Worm (Caenorhabditis elegans): ENCODE measurements around the gene acr-15.

DNA sequence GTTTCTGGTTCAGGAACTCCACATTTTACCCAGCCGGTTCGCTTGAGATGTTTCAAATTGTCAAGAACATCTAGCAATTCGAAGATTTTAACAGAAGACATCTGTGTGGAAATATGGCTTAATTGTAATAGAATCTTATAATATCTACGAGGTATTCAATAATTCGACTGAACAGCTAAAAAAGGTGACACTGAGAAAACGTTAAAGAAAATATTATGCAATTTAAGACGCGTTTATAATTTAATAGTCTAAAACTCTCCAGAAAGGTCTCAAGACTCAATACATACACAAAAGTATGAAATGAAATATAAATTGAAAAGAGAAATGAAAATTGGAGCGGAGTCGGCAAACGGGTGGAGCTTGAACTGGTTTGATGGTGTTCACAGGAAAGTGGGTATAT lies 39.1 kb upstream of the acr-15 start, which contains the start of gene F45F2.9:
- TF ChIP-seq unc-62 (GFP tag; optimal IDR thresholded peaks at IDR 0.05) (no peak), ceh-91 (GFP tag; IDR thresholded peaks at IDR 0.05) (no peak), efl-1 (GFP tag; optimal IDR thresholded peaks at IDR 0.05) (no peak), repo-1 (tag; optimal IDR thresholded peaks at IDR 0.05) (no peak)

Data from whole organism, young adult.